Fruit fly (Drosophila melanogaster) whole organism, prepupa: ENCODE results near the gene zye.

Source experiments
- CG10631 ChIP-seq: fragments of 200-800 bp; sonication (Bioruptor generic); optimal IDR thresholded peaks from 2 replicates; lab custom pipeline; 2016; ENCODE audit warnings: missing biosample characterization, missing genetic modification characterization
- CG10669 ChIP-seq: fragments of 200-800 bp; sonication (Bioruptor generic); optimal IDR thresholded peaks from 3 replicates; lab custom pipeline; 2018; ENCODE audit warnings: missing biosample characterization, mild to moderate bottlenecking, missing genetic modification characterization, moderate library complexity
- CG11294 ChIP-seq: fragments of 200-800 bp; sonication (Bioruptor generic); IDR thresholded peaks from 2 replicates; pipeline ENCODE4 v1.3.6; 2022; ENCODE audit warnings: missing biosample characterization, missing genetic modification characterization
- CG11762 ChIP-seq: fragments of 200-800 bp; sonication (Bioruptor generic); optimal IDR thresholded peaks from 3 replicates; lab custom pipeline; 2016; ENCODE audit warnings: missing biosample characterization, missing genetic modification characterization; ENCODE audit not compliant: insufficient read depth
- CG11902 ChIP-seq: fragments of 200-800 bp; sonication (Bioruptor generic); optimal IDR thresholded peaks from 3 replicates; lab custom pipeline; 2016; ENCODE audit warnings: missing biosample characterization, missing genetic modification characterization
- CG15336 ChIP-seq: fragments of 200-800 bp; sonication (Bioruptor generic); IDR thresholded peaks from 2 replicates; pipeline ENCODE4 v1.3.6; 2022; ENCODE audit warnings: missing biosample characterization, missing genetic modification characterization
- CG3032 ChIP-seq: fragments of 200-800 bp; optimal IDR thresholded peaks from 2 replicates; lab custom pipeline; 2019; ENCODE audit warnings: missing biosample characterization, mild to moderate bottlenecking, missing genetic modification characterization, moderate library complexity
- CG32006 ChIP-seq: fragments of 200-800 bp; sonication (Bioruptor generic); optimal IDR thresholded peaks from 3 replicates; lab custom pipeline; 2017; ENCODE audit warnings: missing biosample characterization, mild to moderate bottlenecking, missing genetic modification characterization
- CG34406 ChIP-seq: fragments of 200-800 bp; sonication (Bioruptor generic); optimal IDR thresholded peaks from 3 replicates; lab custom pipeline; 2016; ENCODE audit warnings: missing biosample characterization, missing genetic modification characterization
- CG3919 ChIP-seq: fragments of 200-800 bp; sonication (Bioruptor generic); optimal IDR thresholded peaks from 3 replicates; lab custom pipeline; 2016; ENCODE audit warnings: missing biosample characterization, missing genetic modification characterization
- CG4318 ChIP-seq: fragments of 200-800 bp; sonication (Bioruptor generic); optimal IDR thresholded peaks from 3 replicates; lab custom pipeline; 2017; ENCODE audit warnings: missing biosample characterization, mild to moderate bottlenecking, missing genetic modification characterization
- CG6276 ChIP-seq: fragments of 200-800 bp; sonication (Bioruptor generic); optimal IDR thresholded peaks from 2 replicates; lab custom pipeline; 2017; ENCODE audit warnings: missing biosample characterization, mild to moderate bottlenecking, missing genetic modification characterization
- CG6792 ChIP-seq: fragments of 200-800 bp; sonication (Bioruptor generic); optimal IDR thresholded peaks from 3 replicates; lab custom pipeline; 2016; ENCODE audit warnings: missing biosample characterization, missing genetic modification characterization
- CG6808 ChIP-seq: fragments of 200-800 bp; sonication (Bioruptor generic); optimal IDR thresholded peaks from 3 replicates; lab custom pipeline; 2017; ENCODE audit warnings: missing biosample characterization, missing genetic modification characterization, mild to moderate bottlenecking, moderate library complexity, missing genetic modification reagents
- CG6854 ChIP-seq: fragments of 200-800 bp; sonication (Bioruptor generic); optimal IDR thresholded peaks from 2 replicates; lab custom pipeline; 2017; ENCODE audit warnings: missing biosample characterization, mild to moderate bottlenecking, missing genetic modification characterization
- CG8119 ChIP-seq: fragments of 200-800 bp; sonication (Bioruptor generic); IDR thresholded peaks from 3 replicates; pipeline ENCODE4 v1.3.6; 2022; ENCODE audit warnings: missing biosample characterization, missing genetic modification characterization
- CG8319 ChIP-seq: fragments of 200-800 bp; sonication (Bioruptor generic); optimal IDR thresholded peaks from 3 replicates; lab custom pipeline; 2016; ENCODE audit warnings: missing biosample characterization, missing genetic modification characterization
- CG8632 ChIP-seq: fragments of 200-800 bp; sonication (Bioruptor generic); optimal IDR thresholded peaks from 3 replicates; lab custom pipeline; 2016; ENCODE audit warnings: missing biosample characterization, missing genetic modification characterization
- Eip75B ChIP-seq: fragments of 200-800 bp; sonication (Bioruptor generic); optimal IDR thresholded peaks from 3 replicates; lab custom pipeline; 2016; ENCODE audit warnings: missing biosample characterization, missing genetic modification characterization
- Eip78C ChIP-seq: fragments of 200-800 bp; sonication (Bioruptor generic); peaks from one replicate; lab custom pipeline; 2016; ENCODE audit warnings: missing biosample characterization, missing genetic modification characterization
- Ets96B ChIP-seq: fragments of 200-800 bp; optimal IDR thresholded peaks from 2 replicates; lab custom pipeline; 2019; ENCODE audit warnings: missing biosample characterization, mild to moderate bottlenecking, missing genetic modification characterization, moderate library complexity
- Gug ChIP-seq: fragments of 200-800 bp; sonication (Bioruptor generic); IDR thresholded peaks from 2 replicates; pipeline ENCODE4 v1.3.6; 2022; ENCODE audit warnings: missing biosample characterization, missing genetic modification characterization
- Hr4 ChIP-seq: fragments of 200-800 bp; sonication (Bioruptor generic); optimal IDR thresholded peaks from 3 replicates; lab custom pipeline; 2016; ENCODE audit warnings: missing biosample characterization, missing genetic modification characterization
- Lpt ChIP-seq: fragments of 200-800 bp; sonication (Bioruptor generic); optimal IDR thresholded peaks from 3 replicates; lab custom pipeline; 2016; ENCODE audit warnings: missing biosample characterization, missing genetic modification characterization
- Met ChIP-seq: fragments of 200-800 bp; sonication (Bioruptor generic); optimal IDR thresholded peaks from 3 replicates; lab custom pipeline; 2016; ENCODE audit warnings: missing biosample characterization, missing genetic modification characterization
- Smox ChIP-seq: fragments of 200-800 bp; sonication (Bioruptor generic); optimal IDR thresholded peaks from 3 replicates; lab custom pipeline; 2016; ENCODE audit warnings: missing biosample characterization, missing genetic modification characterization
- Sox102F ChIP-seq: fragments of 200-800 bp; sonication (Bioruptor generic); optimal IDR thresholded peaks from 2 replicates; lab custom pipeline; 2016; ENCODE audit warnings: missing biosample characterization, mild to moderate bottlenecking, missing genetic modification characterization
- Sox14 ChIP-seq: fragments of 200-800 bp; sonication (Bioruptor generic); optimal IDR thresholded peaks from 3 replicates; lab custom pipeline; 2016; ENCODE audit warnings: missing biosample characterization, missing genetic modification characterization
- Sox15 ChIP-seq: fragments of 200-800 bp; sonication (Bioruptor generic); optimal IDR thresholded peaks from 3 replicates; lab custom pipeline; 2016; ENCODE audit warnings: missing biosample characterization, missing genetic modification characterization
- cyc ChIP-seq: fragments of 200-800 bp; sonication (Bioruptor generic); optimal IDR thresholded peaks from 3 replicates; lab custom pipeline; 2016; ENCODE audit warnings: missing biosample characterization, missing genetic modification characterization
- dac ChIP-seq: fragments of 200-800 bp; sonication (Bioruptor generic); optimal IDR thresholded peaks from 2 replicates; lab custom pipeline; 2017; ENCODE audit warnings: missing biosample characterization, mild to moderate bottlenecking, missing genetic modification characterization
- dsx ChIP-seq: fragments of 200-800 bp; optimal IDR thresholded peaks from 3 replicates; lab custom pipeline; 2019; ENCODE audit warnings: missing biosample characterization, mild to moderate bottlenecking, missing genetic modification characterization, moderate library complexity; ENCODE audit not compliant: poor library complexity, severe bottlenecking
- esn ChIP-seq: fragments of 200-800 bp; sonication (Bioruptor generic); optimal IDR thresholded peaks from 2 replicates; lab custom pipeline; 2016; ENCODE audit warnings: missing biosample characterization, mild to moderate bottlenecking, missing genetic modification characterization, moderate library complexity
- fd85E ChIP-seq: fragments of 200-800 bp; sonication (Bioruptor generic); optimal IDR thresholded peaks from 3 replicates; lab custom pipeline; 2016; ENCODE audit warnings: missing biosample characterization, missing genetic modification characterization
- fkh ChIP-seq: fragments of 200-800 bp; sonication (Bioruptor generic); optimal IDR thresholded peaks from 3 replicates; lab custom pipeline; 2017; ENCODE audit warnings: missing biosample characterization, mild to moderate bottlenecking, missing genetic modification characterization, moderate library complexity
- lz ChIP-seq: fragments of 200-800 bp; sonication (Bioruptor generic); optimal IDR thresholded peaks from 3 replicates; lab custom pipeline; 2016; ENCODE audit warnings: missing biosample characterization, missing genetic modification characterization
- net ChIP-seq: fragments of 200-800 bp; sonication (Bioruptor generic); optimal IDR thresholded peaks from 3 replicates; lab custom pipeline; 2016; ENCODE audit warnings: missing biosample characterization, missing genetic modification characterization
- pdm3 ChIP-seq: fragments of 200-800 bp; sonication (Bioruptor generic); optimal IDR thresholded peaks from 3 replicates; lab custom pipeline; 2016; ENCODE audit warnings: missing biosample characterization, missing genetic modification characterization
- salr ChIP-seq, 2 experiments: fragments of 200-800 bp; sonication (Bioruptor generic); optimal IDR thresholded peaks; 3 replicates each; lab custom pipeline; 2016 to 2018; ENCODE audit warnings: missing biosample characterization in 2 of 2, missing genetic modification characterization in 2 of 2, mild to moderate bottlenecking in 1 of 2
- spab ChIP-seq: fragments of 200-800 bp; sonication (Bioruptor generic); optimal IDR thresholded peaks from 2 replicates; lab custom pipeline; 2017; ENCODE audit warnings: missing biosample characterization, mild to moderate bottlenecking, missing genetic modification characterization, missing genetic modification reagents
- ss ChIP-seq, 2 experiments: fragments of 200-800 bp; sonication (Bioruptor generic); optimal IDR thresholded peaks; 2 replicates in 1 of 2; 3 replicates in 1 of 2; lab custom pipeline; 2017 to 2018; ENCODE audit warnings: mild to moderate bottlenecking in 2 of 2, missing biosample characterization in 2 of 2, missing genetic modification characterization in 2 of 2, moderate library complexity in 1 of 2
- topi ChIP-seq: fragments of 200-800 bp; sonication (Bioruptor generic); optimal IDR thresholded peaks from 3 replicates; lab custom pipeline; 2016; ENCODE audit warnings: missing biosample characterization, missing genetic modification characterization
- vri ChIP-seq: fragments of 200-800 bp; sonication (Bioruptor generic); optimal IDR thresholded peaks from 3 replicates; lab custom pipeline; 2016; ENCODE audit warnings: missing biosample characterization, mild to moderate bottlenecking, missing genetic modification characterization

Gene zye

dm6 chr3L:20441632-20442469, 28.4 kb downstream of the zye start, which contains the start of gene CG5910 (continued):
- TF ChIP-seq CG8632 (GFP tag; lab: Kevin White, UChicago) (no peak), cyc (peak; percentile 53), CG6792 (GFP tag; lab: Kevin White, UChicago) (no peak), CG6854 (GFP tag; lab: Kevin White, UChicago) (peak; percentile 57), CG11902 (GFP tag; lab: Kevin White, UChicago) (peak; percentile 37), Gug (no peak), topi (GFP tag; lab: Kevin White, UChicago) (no peak), CG6808 (no peak), CG6276 (GFP tag; lab: Kevin White, UChicago) (no peak), Lpt (peak; percentile 52), vri (no peak), Smox (GFP tag; lab: Kevin White, UChicago) (no peak), Hr4 (GFP tag; lab: Kevin White, UChicago) (no peak), CG34406 (peak; percentile 75), Sox15 (GFP tag; lab: Kevin White, UChicago) (peak; percentile 40), fd85E (GFP tag; lab: Kevin White, UChicago) (no peak)

DNA sequence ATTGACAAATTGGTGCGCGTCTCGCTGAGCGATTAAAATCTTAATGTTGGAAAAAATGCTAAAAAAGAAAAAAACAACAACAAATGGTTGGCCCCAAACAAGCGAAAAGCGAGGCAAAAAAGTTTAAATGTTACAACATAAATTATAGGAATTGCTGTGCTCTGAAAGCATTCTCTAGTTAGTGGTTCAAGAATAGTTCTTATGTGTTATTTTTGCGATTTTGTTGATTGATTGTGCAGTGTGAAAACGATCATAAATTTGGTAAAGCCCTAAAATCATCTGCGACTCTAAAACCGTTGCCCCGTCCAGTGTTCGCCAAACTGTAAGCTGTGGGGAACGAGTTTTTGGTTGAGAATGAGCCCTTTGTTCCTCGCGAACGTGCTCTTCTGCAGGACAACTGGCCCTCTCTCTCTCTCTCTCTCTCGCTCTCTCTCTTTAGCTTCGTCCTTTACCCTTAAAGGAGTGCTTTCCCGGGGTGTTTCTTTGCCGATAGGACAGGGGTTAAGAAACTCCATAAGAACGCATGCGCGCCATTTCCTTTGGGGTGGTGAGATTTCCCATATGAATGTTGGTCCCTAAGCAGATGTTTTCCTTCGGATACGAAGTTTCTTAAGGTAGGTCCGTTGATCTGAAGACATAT, 29.4 kb downstream of the zye start:
- TF ChIP-seq Eip78C (GFP tag; lab: Kevin White, UChicago), result peak; percentile 38
- TF ChIP-seq Ets96B, result no peak
- TF ChIP-seq Sox14 (GFP tag; lab: Kevin White, UChicago), result no peak
- no peak for TF ChIP-seq Eip75B (GFP tag; lab: Kevin White, UChicago)

dm6 chr3L:20444815-20445519, 31.6 kb downstream of the zye start:
- TF ChIP-seq esn (GFP tag; lab: Kevin White, UChicago) (peak; percentile 93), fkh (GFP tag; lab: Kevin White, UChicago) (peak; percentile 23), CG3919 (GFP tag; lab: Kevin White, UChicago) (peak; percentile 94), Hr4 (GFP tag; lab: Kevin White, UChicago) (peak; percentile 77), CG15336 (GFP tag; lab: Robert Waterston, UW) (peak; percentile 89), CG8119 (GFP tag; lab: Robert Waterston, UW) (peak; percentile 86), net (GFP tag; lab: Kevin White, UChicago) (peak; percentile 92), CG11294 (peak; percentile 80), CG3032 (peak; percentile 73), dsx (peak; percentile 77), Sox102F (peak; percentile 93), CG6792 (GFP tag; lab: Kevin White, UChicago) (peak; percentile 89), salr (GFP tag; optimal IDR thresholded peaks at IDR 0.05; lab: Kevin White, UChicago) (peak; percentile 68 to 91), pdm3 (GFP tag; lab: Kevin White, UChicago) (peak; percentile 82), Met (GFP tag; lab: Kevin White, UChicago) (peak; percentile 87), Sox15 (GFP tag; lab: Kevin White, UChicago) (peak; percentile 83), CG4318 (peak; percentile 81), CG11902 (GFP tag; lab: Kevin White, UChicago) (peak; percentile 80), Eip78C (GFP tag; lab: Kevin White, UChicago) (peak; percentile 96), cyc (peak; percentile 81), lz (GFP tag; lab: Kevin White, UChicago) (peak; percentile 84), CG6808 (peak; percentile 76), spab (peak; percentile 80), CG32006 (GFP tag; lab: Kevin White, UChicago) (peak; percentile 91), fd85E (GFP tag; lab: Kevin White, UChicago) (peak; percentile 71), CG8319 (GFP tag; lab: Kevin White, UChicago) (peak; percentile 89), CG34406 (peak; percentile 91), ss (GFP tag; optimal IDR thresholded peaks at IDR 0.05; lab: Kevin White, UChicago) (peak; percentile 58 to 73), dac (peak; percentile 80), CG10669 (GFP tag; lab: Kevin White, UChicago) (peak; percentile 85), CG10631 (GFP tag; lab: Kevin White, UChicago) (peak; percentile 88), CG11762 (peak; percentile 84)
